Worm (Caenorhabditis elegans): ENCODE measurements around the gene tes-1.

DNA sequence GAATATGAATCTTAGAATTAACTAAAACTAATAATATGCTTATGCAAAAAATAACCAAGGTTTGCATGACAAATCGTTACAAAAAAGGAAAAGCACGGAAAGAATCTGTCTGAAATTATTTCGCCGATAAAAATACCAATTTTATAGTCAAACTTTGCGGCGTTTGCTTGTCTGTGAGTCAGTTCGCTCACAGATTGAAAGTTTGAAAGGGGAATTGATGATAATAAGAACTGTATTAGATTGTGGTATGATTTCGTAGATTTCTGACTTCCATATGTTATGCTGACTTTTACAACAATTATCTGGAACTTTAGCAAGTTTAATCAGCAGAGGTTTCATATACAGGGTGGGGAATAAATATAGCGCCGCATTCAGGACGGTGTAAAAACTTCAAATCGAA is 9.0 kb upstream of the tes-1 start, which contains the start of gene F13B6.2:
- no peak for TF ChIP-seq ces-1 (GFP tag; optimal IDR thresholded peaks at IDR 0.05)
- no peak for TF ChIP-seq pha-4 (tag; optimal IDR thresholded peaks at IDR 0.05)
- no peak for TF ChIP-seq lin-13 (tag; optimal IDR thresholded peaks at IDR 0.05)
- TF ChIP-seq lsy-2 (tag; optimal IDR thresholded peaks at IDR 0.05): no peak
- no peak for TF ChIP-seq blmp-1 (tag; optimal IDR thresholded peaks at IDR 0.05)
- TF ChIP-seq nhr-12 (tag; optimal IDR thresholded peaks at IDR 0.05): no peak
- no peak for TF ChIP-seq unc-120 (tag; optimal IDR thresholded peaks at IDR 0.05; ENCODE audit: poor library complexity, severe bottlenecking)
- TF ChIP-seq nhr-28 (tag; optimal IDR thresholded peaks at IDR 0.05): no peak
- TF ChIP-seq ztf-11 (tag; optimal IDR thresholded peaks at IDR 0.05): no peak
- no peak for TF ChIP-seq elt-1 (tag; optimal IDR thresholded peaks at IDR 0.05; ENCODE audit: borderline replicate concordance, insufficient read depth)
- TF ChIP-seq unc-62 (GFP tag; optimal IDR thresholded peaks at IDR 0.05): no peak
- TF ChIP-seq elt-3 (tag; optimal IDR thresholded peaks at IDR 0.05): no peak
